Worm (Caenorhabditis elegans) whole organism, L3 larva: ENCODE data around the gene F44E2.8.

Experiments
- R02D3.7 ChIP-seq: fragments of 150-350 bp; optimal IDR thresholded peaks from 2 replicates; lab custom pipeline; 2014; ENCODE audit warnings: missing biosample characterization, missing genetic modification characterization
- ZK546.5 ChIP-seq: sonication (generic microtip); optimal IDR thresholded peaks from 2 replicates; lab custom pipeline; 2017; ENCODE audit warnings: missing biosample characterization, missing genetic modification characterization
- aly-2 ChIP-seq: fragments of 150-350 bp; optimal IDR thresholded peaks from 2 replicates; lab custom pipeline; 2014; ENCODE audit warnings: missing biosample characterization, missing genetic modification characterization
- ama-1 ChIP-seq: fragments of 150-350 bp; optimal IDR thresholded peaks from 2 replicates; lab custom pipeline; 2018
- ceh-16 ChIP-seq: sonication (generic microtip); optimal IDR thresholded peaks from 2 replicates; lab custom pipeline; 2017; ENCODE audit warnings: missing biosample characterization, missing genetic modification characterization
- ceh-28 ChIP-seq: fragments of 150-350 bp; optimal IDR thresholded peaks from 2 replicates; lab custom pipeline; 2014; ENCODE audit warnings: missing biosample characterization, missing genetic modification reagents, missing genetic modification characterization
- ceh-82 ChIP-seq: fragments of 150-350 bp; optimal IDR thresholded peaks from 2 replicates; lab custom pipeline; 2014; ENCODE audit warnings: missing biosample characterization, missing genetic modification characterization
- daf-12 ChIP-seq: fragments of 150-350 bp; optimal IDR thresholded peaks from 2 replicates; lab custom pipeline; 2014; ENCODE audit warnings: missing biosample characterization, missing genetic modification reagents, missing genetic modification characterization
- egl-27 ChIP-seq: sonication (generic microtip); optimal IDR thresholded peaks from 4 replicates; lab custom pipeline; 2017; ENCODE audit warnings: missing biosample characterization, missing genetic modification reagents, missing genetic modification characterization
- egl-5 ChIP-seq: fragments of 150-350 bp; optimal IDR thresholded peaks from 2 replicates; lab custom pipeline; 2017; ENCODE audit warnings: missing biosample characterization, missing genetic modification reagents, missing genetic modification characterization, inconsistent platforms
- elt-1 ChIP-seq: fragments of 150-350 bp; optimal IDR thresholded peaks from 2 replicates; lab custom pipeline; 2014; ENCODE audit warnings: missing biosample characterization, missing genetic modification characterization
- elt-2 ChIP-seq: sonication (generic microtip); optimal IDR thresholded peaks from 2 replicates; lab custom pipeline; 2016; ENCODE audit warnings: missing genetic modification reagents, mild to moderate bottlenecking, missing genetic modification characterization, missing compliant biosample characterization
- elt-3 ChIP-seq, 3 experiments: fragments of 150-350 bp in 1 of 3; sonication (generic microtip) in 2 of 3; optimal IDR thresholded peaks; 2 replicates in 2 of 3; 4 replicates in 1 of 3; lab custom pipeline; 2014 to 2017; ENCODE audit warnings: missing biosample characterization in 3 of 3, missing genetic modification characterization in 3 of 3
- eor-1 ChIP-seq, 2 experiments: fragments of 150-350 bp; optimal IDR thresholded peaks; 2 replicates each; lab custom pipeline; 2014 to 2018; ENCODE audit warnings: missing biosample characterization in 2 of 2, missing genetic modification characterization in 2 of 2
- fkh-2 ChIP-seq: fragments of 150-350 bp; optimal IDR thresholded peaks from 2 replicates; lab custom pipeline; 2014; ENCODE audit warnings: missing biosample characterization, missing genetic modification reagents, missing genetic modification characterization
- fos-1 ChIP-seq: fragments of 150-350 bp; optimal IDR thresholded peaks from 2 replicates; lab custom pipeline; 2014; ENCODE audit warnings: missing biosample characterization, missing genetic modification characterization
- hmg-11 ChIP-seq: sonication (generic microtip); optimal IDR thresholded peaks from 2 replicates; lab custom pipeline; 2016; ENCODE audit warnings: missing genetic modification characterization, missing compliant biosample characterization
- jun-1 ChIP-seq: fragments of 150-350 bp; optimal IDR thresholded peaks from 2 replicates; lab custom pipeline; 2014; ENCODE audit warnings: missing biosample characterization, missing genetic modification reagents, missing genetic modification characterization
- lin-15B ChIP-seq: fragments of 150-350 bp; optimal IDR thresholded peaks from 2 replicates; lab custom pipeline; 2014; ENCODE audit warnings: missing biosample characterization, missing genetic modification characterization
- lin-39 ChIP-seq: fragments of 150-350 bp; optimal IDR thresholded peaks from 2 replicates; lab custom pipeline; 2018; ENCODE audit warnings: missing biosample characterization, missing genetic modification reagents, missing genetic modification characterization
- lsy-12 ChIP-seq: sonication (generic microtip); optimal IDR thresholded peaks from 2 replicates; lab custom pipeline; 2016; ENCODE audit warnings: mild to moderate bottlenecking, missing genetic modification characterization, missing compliant biosample characterization
- mdl-1 ChIP-seq: fragments of 150-350 bp; optimal IDR thresholded peaks from 2 replicates; lab custom pipeline; 2014; ENCODE audit warnings: missing biosample characterization, missing genetic modification characterization
- mml-1 ChIP-seq: fragments of 150-350 bp; sonication (generic microtip); optimal IDR thresholded peaks from 3 replicates; lab custom pipeline; 2014; ENCODE audit warnings: missing biosample characterization, missing genetic modification characterization
- nfya-1 ChIP-seq: sonication (generic microtip); optimal IDR thresholded peaks from 2 replicates; lab custom pipeline; 2017; ENCODE audit warnings: missing genetic modification characterization, mild to moderate bottlenecking, missing compliant biosample characterization, antibody characterized with exemption, moderate library complexity; ENCODE audit not compliant: insufficient read depth
- nhr-11 ChIP-seq: fragments of 150-350 bp; optimal IDR thresholded peaks from 2 replicates; lab custom pipeline; 2014; ENCODE audit warnings: missing biosample characterization, missing genetic modification characterization
- nhr-12 ChIP-seq: fragments of 150-350 bp; optimal IDR thresholded peaks from 2 replicates; lab custom pipeline; 2014; ENCODE audit warnings: missing biosample characterization, missing genetic modification characterization
- nhr-23 ChIP-seq: fragments of 150-350 bp; optimal IDR thresholded peaks from 2 replicates; lab custom pipeline; 2014; ENCODE audit warnings: missing biosample characterization, missing genetic modification reagents, missing genetic modification characterization
- nhr-237 ChIP-seq: fragments of 150-350 bp; optimal IDR thresholded peaks from 2 replicates; lab custom pipeline; 2014; ENCODE audit warnings: missing biosample characterization, missing genetic modification characterization
- nhr-25 ChIP-seq: sonication (generic microtip); optimal IDR thresholded peaks from 2 replicates; lab custom pipeline; 2017; ENCODE audit warnings: missing biosample characterization, missing genetic modification characterization
- nhr-28 ChIP-seq: fragments of 150-350 bp; optimal IDR thresholded peaks from 2 replicates; lab custom pipeline; 2014; ENCODE audit warnings: missing biosample characterization, missing genetic modification characterization
- nhr-43 ChIP-seq: sonication (generic microtip); optimal IDR thresholded peaks from 2 replicates; lab custom pipeline; 2016; ENCODE audit warnings: mild to moderate bottlenecking, missing genetic modification characterization, missing compliant biosample characterization; ENCODE audit not compliant: poor library complexity, severe bottlenecking
- nhr-67 ChIP-seq: fragments of 150-350 bp; optimal IDR thresholded peaks from 2 replicates; lab custom pipeline; 2014; ENCODE audit warnings: missing biosample characterization, missing genetic modification characterization
- nhr-77 ChIP-seq: fragments of 150-350 bp; optimal IDR thresholded peaks from 2 replicates; lab custom pipeline; 2014; ENCODE audit warnings: missing biosample characterization, missing genetic modification characterization
- pha-4 ChIP-seq: fragments of 150-350 bp; optimal IDR thresholded peaks from 2 replicates; lab custom pipeline; 2014; ENCODE audit warnings: missing biosample characterization, missing genetic modification reagents, missing genetic modification characterization
- pqm-1 ChIP-seq: fragments of 150-350 bp; optimal IDR thresholded peaks from 2 replicates; lab custom pipeline; 2017; ENCODE audit warnings: missing biosample characterization, missing genetic modification characterization, inconsistent platforms
- sea-2 ChIP-seq: fragments of 150-350 bp; sonication (generic microtip); optimal IDR thresholded peaks from 4 replicates; lab custom pipeline; 2014; ENCODE audit warnings: missing biosample characterization, missing genetic modification reagents, missing genetic modification characterization
- snpc-4 ChIP-seq: fragments of 150-350 bp; optimal IDR thresholded peaks from 2 replicates; lab custom pipeline; 2014; ENCODE audit warnings: missing biosample characterization, missing genetic modification characterization
- tbx-2 ChIP-seq: sonication (generic microtip); optimal IDR thresholded peaks from 2 replicates; lab custom pipeline; 2016; ENCODE audit warnings: mild to moderate bottlenecking, missing genetic modification characterization, missing compliant biosample characterization
- unc-62 ChIP-seq: fragments of 150-350 bp; sonication (generic microtip); optimal IDR thresholded peaks from 4 replicates; lab custom pipeline; 2014; ENCODE audit warnings: missing biosample characterization, missing genetic modification reagents, missing genetic modification characterization
- zag-1 ChIP-seq: fragments of 150-350 bp; optimal IDR thresholded peaks from 2 replicates; lab custom pipeline; 2014; ENCODE audit warnings: missing biosample characterization, missing genetic modification characterization
- ztf-4 ChIP-seq: fragments of 150-350 bp; optimal IDR thresholded peaks from 2 replicates; lab custom pipeline; 2014; ENCODE audit warnings: missing biosample characterization, missing genetic modification characterization

The F44E2.8 gene

ce11 chrIII:8873045-8873457, 23.4 kb upstream of the F44E2.8 start:
- TF ChIP-seq nfya-1 (peak; percentile 52), egl-5 (tag; lab: Kevin White, UChicago) (peak; percentile 11), hmg-11 (peak; percentile 9), lin-39 (tag; lab: Kevin White, UChicago) (peak; percentile 56), R02D3.7 (tag; lab: Kevin White, UChicago) (no peak), eor-1 (tag; optimal IDR thresholded peaks at IDR 0.05; lab: Kevin White, UChicago) (no peak)

ce11 chrIII:8869663-8870062, 20.0 kb upstream of the F44E2.8 start:
- TF ChIP-seq nhr-11 (tag; lab: Kevin White, UChicago) (no peak), lin-15B (tag; lab: Kevin White, UChicago) (no peak), nhr-23 (no peak), ceh-16 (tag; lab: Kevin White, UChicago) (no peak), aly-2 (tag; lab: Kevin White, UChicago) (no peak), mdl-1 (no peak), nhr-67 (tag; lab: Kevin White, UChicago) (no peak), sea-2 (GFP tag; lab: Kevin White, UChicago) (no peak), ceh-82 (tag; lab: Kevin White, UChicago) (no peak)

- peak; percentile 63 for TF ChIP-seq pha-4 (tag; lab: Kevin White, UChicago)
- no peak for TF ChIP-seq hmg-11
- TF ChIP-seq fos-1 (tag; lab: Kevin White, UChicago) = no peak
- peak; percentile 27 for TF ChIP-seq nfya-1
- TF ChIP-seq nhr-25 (tag; lab: Kevin White, UChicago) = peak; percentile 45
- TF ChIP-seq pqm-1 = peak; percentile 94
- peak; percentile 51 for TF ChIP-seq ceh-28
- no peak for TF ChIP-seq nhr-237 (tag; lab: Kevin White, UChicago)
- no peak for TF ChIP-seq nhr-28
- no peak for TF ChIP-seq daf-12 (tag; lab: Kevin White, UChicago)
- TF ChIP-seq jun-1 (tag; lab: Kevin White, UChicago) = peak; percentile 65
- peak; percentile 88 for TF ChIP-seq elt-2 (tag; lab: Kevin White, UChicago)
- TF ChIP-seq lsy-12 (tag; lab: Kevin White, UChicago) = no peak
- peak; percentile 22 for TF ChIP-seq nhr-43
- TF ChIP-seq snpc-4 (tag; lab: Kevin White, UChicago) = no peak
- TF ChIP-seq eor-1 (tag; optimal IDR thresholded peaks at IDR 0.05; lab: Kevin White, UChicago) = no peak
- no peak for TF ChIP-seq mdl-1
- TF ChIP-seq elt-3 (tag; optimal IDR thresholded peaks at IDR 0.05; lab: Kevin White, UChicago) = peak in 1 of 3 experiments; percentile 73
- TF ChIP-seq zag-1 (tag; lab: Kevin White, UChicago) = no peak
- no peak for TF ChIP-seq nhr-77 (tag; lab: Kevin White, UChicago)
- no peak for TF ChIP-seq elt-1 (tag; lab: Kevin White, UChicago)
- no peak for TF ChIP-seq nhr-67 (tag; lab: Kevin White, UChicago)
- peak; percentile 14 for TF ChIP-seq ama-1 (lab: Kevin White, UChicago)
- peak; percentile 67 for TF ChIP-seq nhr-23
- TF ChIP-seq, all 47 proteins: peak for 11
These were observed 18.4 kb upstream of the F44E2.8 start for ce11 chrIII:8867922-8868655.

- TF ChIP-seq nhr-23 = peak; percentile 20
- TF ChIP-seq jun-1 (tag; lab: Kevin White, UChicago) = peak; percentile 49
- peak; percentile 42 for TF ChIP-seq pha-4 (tag; lab: Kevin White, UChicago)
- TF ChIP-seq nhr-77 (tag; lab: Kevin White, UChicago) = no peak
- TF ChIP-seq egl-27 (tag; lab: Kevin White, UChicago) = no peak
- TF ChIP-seq lsy-12 (tag; lab: Kevin White, UChicago) = peak; percentile 20
- TF ChIP-seq fos-1 (tag; lab: Kevin White, UChicago) = no peak
- TF ChIP-seq snpc-4 (tag; lab: Kevin White, UChicago) = no peak
- TF ChIP-seq unc-62 = no peak
- TF ChIP-seq mml-1 (tag; lab: Kevin White, UChicago) = no peak
- no peak for TF ChIP-seq tbx-2 (tag; lab: Kevin White, UChicago)
- TF ChIP-seq lin-39 (tag; lab: Kevin White, UChicago) = peak; percentile 2
- TF ChIP-seq nhr-12 = no peak
- TF ChIP-seq ama-1 (lab: Kevin White, UChicago) = peak; percentile 56
- no peak for TF ChIP-seq hmg-11
- TF ChIP-seq nfya-1 = peak; percentile 40
- no peak for TF ChIP-seq mdl-1
- TF ChIP-seq egl-5 (tag; lab: Kevin White, UChicago) = peak; percentile 7
- TF ChIP-seq ZK546.5 (tag; lab: Kevin White, UChicago) = no peak
- no peak for TF ChIP-seq ztf-4 (tag; lab: Kevin White, UChicago)
- peak; percentile 69 for TF ChIP-seq nhr-25 (tag; lab: Kevin White, UChicago)
- peak; percentile 50 for TF ChIP-seq elt-2 (tag; lab: Kevin White, UChicago)
- peak; percentile 30 for TF ChIP-seq pqm-1
- TF ChIP-seq fkh-2 (tag; lab: Kevin White, UChicago) = no peak
- peak; percentile 53 for TF ChIP-seq ceh-28
These were observed 17.5 kb upstream of the F44E2.8 start for ce11 chrIII:8866983-8867842.
